Fruit fly (Drosophila melanogaster): ENCODE results near the gene Ddrgk1.

Gene Ddrgk1

DNA sequence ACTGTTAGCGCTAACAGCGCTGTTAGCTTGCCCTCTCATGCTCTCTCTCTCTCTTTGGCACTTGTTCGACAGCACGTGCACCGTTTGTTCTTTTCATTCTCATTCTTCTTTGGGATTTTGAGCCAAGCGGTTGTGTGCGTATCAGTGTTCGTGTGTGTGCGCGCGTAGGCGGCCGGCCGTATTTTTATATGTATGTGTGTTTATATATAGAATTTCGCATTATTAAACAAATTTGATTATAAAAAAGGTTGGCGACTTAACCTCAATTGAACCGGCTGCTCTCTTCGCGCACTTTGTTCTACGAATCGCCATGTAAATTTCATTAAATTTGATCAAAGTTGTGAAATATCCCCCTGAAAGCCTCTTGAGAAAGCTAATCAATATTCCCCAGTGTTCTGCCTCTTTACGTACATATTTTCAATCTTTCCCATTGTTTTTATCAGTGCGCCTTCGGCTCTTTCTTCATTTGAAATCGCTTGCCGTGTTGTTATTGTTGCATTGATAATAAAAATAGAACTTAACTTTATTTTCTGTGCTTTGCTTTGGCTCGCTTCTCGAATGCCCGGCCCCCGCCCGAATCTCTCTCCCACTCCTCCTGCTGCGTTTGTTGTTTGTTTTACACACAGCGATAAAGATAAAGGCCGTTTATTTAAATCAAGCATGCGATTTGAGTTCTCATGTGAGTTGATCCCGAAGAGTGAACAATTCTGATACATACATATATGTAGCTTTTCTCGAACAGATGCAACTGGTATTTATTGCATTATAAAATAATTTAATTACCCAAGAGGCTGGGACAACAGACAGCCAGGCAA, 15.6 kb upstream of the Ddrgk1 start (continued):
- TF ChIP-seq CoRest (tag; optimal IDR thresholded peaks at IDR 0.05) (no peak), CG5180 (GFP tag; optimal IDR thresholded peaks at IDR 0.05) (peak; percentile 28), dan (GFP tag; IDR thresholded peaks at IDR 0.05) (no peak), Ets65A (GFP tag) (no peak), Bteb2 (GFP tag; optimal IDR thresholded peaks at IDR 0.05) (no peak), CG3726 (GFP tag; IDR thresholded peaks at IDR 0.05) (no peak), zfh2 (GFP tag; optimal IDR thresholded peaks at IDR 0.05) (no peak), Scr (GFP tag; IDR thresholded peaks at IDR 0.05; ENCODE audit: partially characterized antibody) (no peak), Hr39 (optimal IDR thresholded peaks at IDR 0.05) (peak; percentile 87), ase (GFP tag; IDR thresholded peaks at IDR 0.05) (no peak), MESR4 (GFP tag; optimal IDR thresholded peaks at IDR 0.05) (no peak), CG6813 (GFP tag; optimal IDR thresholded peaks at IDR 0.05) (no peak), CG10431 (GFP tag; optimal IDR thresholded peaks at IDR 0.05) (no peak), CG7928 (GFP tag; optimal IDR thresholded peaks at IDR 0.05) (no peak), salm (tag; optimal IDR thresholded peaks at IDR 0.05) (no peak), CG11504 (tag; optimal IDR thresholded peaks at IDR 0.05) (no peak), CG6272 (GFP tag; IDR thresholded peaks at IDR 0.05) (no peak), CG1832 (GFP tag; optimal IDR thresholded peaks at IDR 0.05) (no peak), CG14860 (GFP tag; IDR thresholded peaks at IDR 0.05; ENCODE audit: partially characterized antibody) (no peak), CG9876 (GFP tag; optimal IDR thresholded peaks at IDR 0.05) (no peak), CG32532 (GFP tag; IDR thresholded peaks at IDR 0.05) (peak; percentile 7; the same call in 1 of the 2 replicates), CG32772 (GFP tag; IDR thresholded peaks at IDR 0.05) (no peak), grn (GFP tag; optimal IDR thresholded peaks at IDR 0.05) (peak; percentile 32), pros (GFP tag; optimal IDR thresholded peaks at IDR 0.05) (no peak), eve (GFP tag; optimal IDR thresholded peaks at IDR 0.05) (peak in 1 of 2 experiments; percentile 8), CG15073 (GFP tag; optimal IDR thresholded peaks at IDR 0.05) (no peak), Fer1 (GFP tag; optimal IDR thresholded peaks at IDR 0.05) (no peak), fd96Cb (tag; optimal IDR thresholded peaks at IDR 0.05) (no peak), fru (optimal IDR thresholded peaks at IDR 0.05) (no peak), CG7839 (tag; optimal IDR thresholded peaks at IDR 0.05) (no peak), CG13287 (GFP tag; IDR thresholded peaks at IDR 0.05; ENCODE audit: partially characterized antibody) (0 out of 2 replicates have a peak, but pooled peaks have one; percentile 12), Dll (GFP tag; IDR thresholded peaks at IDR 0.05; ENCODE audit: partially characterized antibody) (no peak), CG42726 (GFP tag; IDR thresholded peaks at IDR 0.05; ENCODE audit: partially characterized antibody) (no peak), B-H2 (GFP tag; optimal IDR thresholded peaks at IDR 0.05) (no peak), cg (GFP tag; optimal IDR thresholded peaks at IDR 0.05) (peak; percentile 78), Dp (GFP tag; optimal IDR thresholded peaks at IDR 0.05) (no peak), CG17568 (GFP tag; optimal IDR thresholded peaks at IDR 0.05) (no peak), sna (GFP tag; IDR thresholded peaks at IDR 0.05; ENCODE audit: partially characterized antibody) (no peak), Sin3A (optimal IDR thresholded peaks at IDR 0.05) (no peak), CG9215 (GFP tag; IDR thresholded peaks at IDR 0.05) (no peak), BEAF-32 (GFP tag; optimal IDR thresholded peaks at IDR 0.05) (no peak), Ptx1 (GFP tag; IDR thresholded peaks at IDR 0.05) (no peak), CG15696 (tag; optimal IDR thresholded peaks at IDR 0.05) (no peak), gt (GFP tag; IDR thresholded peaks at IDR 0.05) (no peak), CG12299 (tag; optimal IDR thresholded peaks at IDR 0.05) (no peak), HmgD (GFP tag; optimal IDR thresholded peaks at IDR 0.05) (no peak)
